Worm (Caenorhabditis elegans): ENCODE measurements around the gene B0252.1.
A peak's percentile ranks its signal among the peaks of the same experiment; 100 is the strongest.

Gene B0252.1

ce11 chrII:6968191-6968675 is 48.8 kb downstream of the B0252.1 start (continued):
- TF ChIP-seq alr-1 (tag; optimal IDR thresholded peaks at IDR 0.05; ENCODE audit: borderline replicate concordance) (no peak), nhr-85 (tag) (peak; percentile 89), ets-5 (GFP tag; IDR thresholded peaks at IDR 0.05) (0 out of 2 replicates have a peak, but pooled peaks have one; percentile 30), fkh-10 (GFP tag; optimal IDR thresholded peaks at IDR 0.05) (peak; percentile 21), ceh-90 (tag; optimal IDR thresholded peaks at IDR 0.05) (no peak), fkh-8 (tag; optimal IDR thresholded peaks at IDR 0.05) (peak; percentile 64), C34B4.2 (tag; optimal IDR thresholded peaks at IDR 0.05) (no peak), efl-3 (GFP tag; optimal IDR thresholded peaks at IDR 0.05) (peak; percentile 63), unc-130 (tag; optimal IDR thresholded peaks at IDR 0.05) (peak; percentile 5), ceh-63 (GFP tag; optimal IDR thresholded peaks at IDR 0.05) (no peak)

ce11 chrII:6970515-6970914 is 51.0 kb downstream of the B0252.1 start, which contains the start of gene C15F1.5:
Gene C15F1.5 (minus strand): TSS chrII:6970615.
- TF ChIP-seq lin-39 (tag; optimal IDR thresholded peaks at IDR 0.05): no peak
- no peak for TF ChIP-seq ets-5 (GFP tag; IDR thresholded peaks at IDR 0.05)
- TF ChIP-seq xbp-1 (tag; optimal IDR thresholded peaks at IDR 0.05): no peak
- TF ChIP-seq zip-4 (GFP tag; optimal IDR thresholded peaks at IDR 0.05): no peak
- no peak for TF ChIP-seq C04F5.9 (tag; optimal IDR thresholded peaks at IDR 0.05)
- no peak for TF ChIP-seq mep-1 (tag; optimal IDR thresholded peaks at IDR 0.05)
- no peak for TF ChIP-seq unc-62 (GFP tag; optimal IDR thresholded peaks at IDR 0.05)
- TF ChIP-seq nhr-28 (tag; optimal IDR thresholded peaks at IDR 0.05): no peak
- TF ChIP-seq ceh-8 (GFP tag; optimal IDR thresholded peaks at IDR 0.05): no peak
- no peak for TF ChIP-seq fkh-4 (tag; optimal IDR thresholded peaks at IDR 0.05; ENCODE audit: borderline replicate concordance)
- TF ChIP-seq ceh-88 (GFP tag; IDR thresholded peaks at IDR 0.05): no peak
- TF ChIP-seq hlh-4 (tag; optimal IDR thresholded peaks at IDR 0.05): no peak
- no peak for TF ChIP-seq snu-23 (GFP tag; optimal IDR thresholded peaks at IDR 0.05)
- TF ChIP-seq lin-14 (GFP tag; optimal IDR thresholded peaks at IDR 0.05): no peak
- no peak for TF ChIP-seq nhr-85 (tag)
- no peak for TF ChIP-seq irx-1 (tag; optimal IDR thresholded peaks at IDR 0.05)
- no peak for TF ChIP-seq tbx-2 (tag; optimal IDR thresholded peaks at IDR 0.05)

ce11 chrII:6972185-6972737 is 52.8 kb downstream of the B0252.1 start, which contains the start of gene art-1:
Gene art-1 (minus strand): TSS chrII:6972235.
- TF ChIP-seq efl-1 (optimal IDR thresholded peaks at IDR 0.05): no peak
- peak in 1 of 2 experiments; percentile 64 for TF ChIP-seq efl-1 (GFP tag; optimal IDR thresholded peaks at IDR 0.05 in 1 of 2)
- no peak for TF ChIP-seq nhr-20 (tag; optimal IDR thresholded peaks at IDR 0.05)
- no peak for TF ChIP-seq ama-1 (optimal IDR thresholded peaks at IDR 0.05)
- TF ChIP-seq elt-2 (tag; optimal IDR thresholded peaks at IDR 0.05): peak; percentile 26
- TF ChIP-seq nhr-28 (tag; optimal IDR thresholded peaks at IDR 0.05): no peak
- TF ChIP-seq nhr-71 (tag; optimal IDR thresholded peaks at IDR 0.05): peak; percentile 1
- TF ChIP-seq egl-27 (tag; optimal IDR thresholded peaks at IDR 0.05): no peak
